Worm (Caenorhabditis elegans) whole organism, L4 larva: ENCODE measurements around the gene cpg-9.

Source experiments
- F10B5.3 ChIP-seq: sonication (generic microtip); optimal IDR thresholded peaks from 2 replicates; lab custom pipeline; 2016; ENCODE audit warnings: mild to moderate bottlenecking, missing genetic modification characterization, missing compliant biosample characterization
- F26F4.8 ChIP-seq: fragments of 200-800 bp; sonication (Bioruptor generic); conservative IDR thresholded peaks from 2 replicates; pipeline ENCODE4 v1.3.6; 2022; ENCODE audit warnings: missing genetic modification characterization, missing compliant biosample characterization
- F49E8.2 ChIP-seq: sonication (generic microtip); optimal IDR thresholded peaks from 2 replicates; lab custom pipeline; 2016; ENCODE audit warnings: missing compliant biosample characterization, mild to moderate bottlenecking, missing genetic modification characterization, borderline replicate concordance
- Y48G9A.11 ChIP-seq: fragments of 200-800 bp; sonication (Bioruptor generic); IDR thresholded peaks from 2 replicates; pipeline ENCODE4 v1.3.6; 2022; ENCODE audit warnings: missing genetic modification reagents, missing genetic modification characterization, missing compliant biosample characterization
- Y5F2A.4 ChIP-seq: fragments of 200-800 bp; sonication (Bioruptor generic); optimal IDR thresholded peaks from 2 replicates; lab custom pipeline; 2018; ENCODE audit warnings: mild to moderate bottlenecking, missing genetic modification characterization, missing compliant biosample characterization
- ZK337.2 ChIP-seq: fragments of 200-800 bp; sonication (Bioruptor generic); IDR thresholded peaks from 2 replicates; pipeline ENCODE4 v1.3.6; 2022; ENCODE audit warnings: missing genetic modification reagents, missing genetic modification characterization, missing compliant biosample characterization
- aly-2 ChIP-seq: sonication (generic microtip); optimal IDR thresholded peaks from 2 replicates; lab custom pipeline; 2018; ENCODE audit warnings: missing biosample characterization, missing genetic modification characterization
- ama-1 ChIP-seq: fragments of 150-350 bp; optimal IDR thresholded peaks from 2 replicates; lab custom pipeline; 2014; ENCODE audit warnings: inconsistent platforms, mixed read lengths
- arid-1 ChIP-seq: fragments of 200-800 bp; sonication (Bioruptor generic); conservative IDR thresholded peaks from 2 replicates; pipeline ENCODE4 v1.3.6; 2022; ENCODE audit warnings: missing genetic modification reagents, missing genetic modification characterization, missing compliant biosample characterization
- ceh-28 ChIP-seq: fragments of 150-350 bp; optimal IDR thresholded peaks from 2 replicates; lab custom pipeline; 2014; ENCODE audit warnings: missing biosample characterization, missing genetic modification reagents, missing genetic modification characterization
- ctbp-1 ChIP-seq: fragments of 200-800 bp; sonication (Bioruptor generic); IDR thresholded peaks from 2 replicates; pipeline ENCODE4 v1.3.6; 2022; ENCODE audit warnings: missing genetic modification reagents, missing genetic modification characterization, missing compliant biosample characterization
- daf-16 ChIP-seq, 3 experiments: sonication (generic microtip); optimal IDR thresholded peaks; 2 replicates each; lab custom pipeline; 2016 to 2017; ENCODE audit warnings: missing genetic modification characterization in 3 of 3, missing genetic modification reagents in 3 of 3, mild to moderate bottlenecking in 2 of 3, missing compliant biosample characterization in 2 of 3, missing biosample characterization in 1 of 3, moderate library complexity in 1 of 3
- egl-43 ChIP-seq: fragments of 200-800 bp; sonication (Bioruptor generic); IDR thresholded peaks from 2 replicates; pipeline ENCODE4 v1.3.6; 2022; ENCODE audit warnings: missing genetic modification reagents, missing genetic modification characterization, missing compliant biosample characterization
- gei-8 ChIP-seq: fragments of 200-800 bp; sonication (Bioruptor generic); optimal IDR thresholded peaks from 2 replicates; lab custom pipeline; 2018; ENCODE audit warnings: mild to moderate bottlenecking, missing genetic modification characterization, missing compliant biosample characterization
- hlh-30 ChIP-seq: sonication (generic microtip); optimal IDR thresholded peaks from 2 replicates; lab custom pipeline; 2017; ENCODE audit warnings: antibody characterized with exemption, mild to moderate bottlenecking, missing genetic modification characterization, missing compliant biosample characterization; ENCODE audit not compliant: insufficient read depth
- hmg-1.1 ChIP-seq: fragments of 200-800 bp; sonication (Bioruptor generic); IDR thresholded peaks from 2 replicates; pipeline ENCODE4 v1.3.6; 2022; ENCODE audit warnings: missing genetic modification reagents, missing genetic modification characterization, missing compliant biosample characterization
- lin-29 ChIP-seq: fragments of 200-800 bp; sonication (Bioruptor generic); IDR thresholded peaks from 2 replicates; pipeline ENCODE4 v1.3.6; 2022; ENCODE audit warnings: missing genetic modification reagents, missing genetic modification characterization, missing compliant biosample characterization
- lin-38 ChIP-seq: fragments of 200-800 bp; sonication (Bioruptor generic); IDR thresholded peaks from 2 replicates; pipeline ENCODE4 v1.3.6; 2022; ENCODE audit warnings: missing genetic modification reagents, missing genetic modification characterization, missing compliant biosample characterization
- lsy-2 ChIP-seq, 2 experiments: fragments of 150-350 bp in 1 of 2; sonication (generic microtip) in 1 of 2; optimal IDR thresholded peaks; 2 replicates each; lab custom pipeline; 2014 to 2017; ENCODE audit warnings: missing biosample characterization in 2 of 2, missing genetic modification characterization in 2 of 2
- mdt-29 ChIP-seq: fragments of 200-800 bp; sonication (Bioruptor generic); IDR thresholded peaks from 2 replicates; pipeline ENCODE4 v1.3.6; 2022; ENCODE audit warnings: missing genetic modification reagents, missing genetic modification characterization, missing compliant biosample characterization
- mep-1 ChIP-seq: fragments of 150-350 bp; sonication (generic microtip); optimal IDR thresholded peaks from 3 replicates; lab custom pipeline; 2014; ENCODE audit warnings: missing biosample characterization, missing genetic modification characterization
- mes-2 ChIP-seq: sonication (generic microtip); optimal IDR thresholded peaks from 2 replicates; lab custom pipeline; 2016; ENCODE audit warnings: missing genotype, mild to moderate bottlenecking, missing genetic modification characterization, missing compliant biosample characterization; ENCODE audit not compliant: poor library complexity, severe bottlenecking
- nhr-10 ChIP-seq: fragments of 150-350 bp; optimal IDR thresholded peaks from 2 replicates; lab custom pipeline; 2014; ENCODE audit warnings: missing biosample characterization, missing genetic modification characterization
- nhr-102 ChIP-seq: sonication (generic microtip); optimal IDR thresholded peaks from 2 replicates; lab custom pipeline; 2016; ENCODE audit warnings: mild to moderate bottlenecking, missing genetic modification characterization, moderate library complexity, missing compliant biosample characterization
- nhr-28 ChIP-seq: fragments of 150-350 bp; optimal IDR thresholded peaks from 2 replicates; lab custom pipeline; 2014; ENCODE audit warnings: missing biosample characterization, missing genetic modification characterization
- nhr-48 ChIP-seq: sonication (generic microtip); optimal IDR thresholded peaks from 2 replicates; lab custom pipeline; 2016; ENCODE audit warnings: mild to moderate bottlenecking, missing genetic modification characterization, missing compliant biosample characterization
- php-3 ChIP-seq: fragments of 200-800 bp; sonication (Bioruptor generic); IDR thresholded peaks from 2 replicates; pipeline ENCODE4 v1.3.6; 2022; ENCODE audit warnings: missing genetic modification reagents, missing genetic modification characterization, missing compliant biosample characterization
- sdz-12 ChIP-seq: fragments of 200-800 bp; sonication (Bioruptor generic); optimal IDR thresholded peaks from 2 replicates; lab custom pipeline; 2018; ENCODE audit warnings: mild to moderate bottlenecking, missing genetic modification characterization, missing compliant biosample characterization
- set-16 ChIP-seq: fragments of 200-800 bp; sonication (Bioruptor generic); IDR thresholded peaks from 2 replicates; pipeline ENCODE4 v1.3.6; 2022; ENCODE audit warnings: missing genetic modification reagents, missing genetic modification characterization, missing compliant biosample characterization
- tag-97 ChIP-seq: fragments of 200-800 bp; sonication (Bioruptor generic); IDR thresholded peaks from 2 replicates; pipeline ENCODE4 v1.3.6; 2022; ENCODE audit warnings: missing genetic modification characterization, missing compliant biosample characterization
- tra-1 ChIP-seq: fragments of 200-800 bp; sonication (Bioruptor generic); IDR thresholded peaks from 2 replicates; pipeline ENCODE4 v1.3.6; 2022; ENCODE audit warnings: missing genetic modification reagents, missing genetic modification characterization, missing compliant biosample characterization
- unc-130 ChIP-seq: sonication (generic microtip); optimal IDR thresholded peaks from 2 replicates; lab custom pipeline; 2016; ENCODE audit warnings: missing genetic modification reagents, missing genetic modification characterization, missing compliant biosample characterization
- unc-62 ChIP-seq, 3 experiments: fragments of 150-350 bp in 1 of 3; sonication (generic microtip); optimal IDR thresholded peaks in 2 of 3; peaks in 1 of 3; 1 replicate in 1 of 3; 2 replicates in 2 of 3; lab custom pipeline; 2014 to 2017; ENCODE audit warnings: missing biosample characterization in 3 of 3, missing genetic modification characterization in 3 of 3, missing genetic modification reagents in 3 of 3, missing genotype in 1 of 3
- zag-1 ChIP-seq: fragments of 150-350 bp; optimal IDR thresholded peaks from 2 replicates; lab custom pipeline; 2014; ENCODE audit warnings: missing biosample characterization, missing genetic modification characterization

The cpg-9 gene

ce11 chrIV:3066834-3067233 is 3.2 kb downstream of the cpg-9 start, which contains the start of gene Y67D8C.7:
Gene Y67D8C.7, minus strand, starts transcription at chrIV:3066934.
- TF ChIP-seq nhr-28 (no peak), hlh-30 (tag; lab: Kevin White, UChicago) (no peak), hmg-1.1 (GFP tag; lab: Robert Waterston, UW) (no peak), php-3 (GFP tag; lab: Robert Waterston, UW) (no peak), zag-1 (no peak), mep-1 (tag; lab: Kevin White, UChicago) (no peak), mdt-29 (GFP tag; lab: Robert Waterston, UW) (no peak), daf-16 (GFP tag; optimal IDR thresholded peaks at IDR 0.05; lab: Kevin White, UChicago) (no peak), daf-16 (tag; optimal IDR thresholded peaks at IDR 0.05; lab: Kevin White, UChicago) (no peak), tag-97 (GFP tag; lab: Robert Waterston, UW) (no peak), unc-130 (no peak), nhr-102 (tag; lab: Kevin White, UChicago) (no peak), ctbp-1 (no peak), ama-1 (lab: Kevin White, UChicago) (no peak)

ce11 chrIV:3062936-3063439 is 7.0 kb downstream of the cpg-9 start, which contains the start of gene Y67D8C.6:
Gene Y67D8C.6, minus strand, starts transcription at chrIV:3063389.
- TF ChIP-seq set-16 (GFP tag; lab: Robert Waterston, UW) (peak; percentile 92), mdt-29 (GFP tag; lab: Robert Waterston, UW) (no peak), unc-62 (GFP tag; optimal IDR thresholded peaks at IDR 0.05 in 1 of 2; lab: Kevin White, UChicago) (peak in 1 of 2 experiments; percentile 83), unc-62 (tag; optimal IDR thresholded peaks at IDR 0.05; lab: Kevin White, UChicago) (no peak)
- TF ChIP-seq, all 104 proteins: peak for 2

- TF ChIP-seq unc-130 (peak; percentile 13), Y48G9A.11 (0 out of 2 replicates have a peak, but pooled peaks have one; percentile 13), sdz-12 (GFP tag; lab: Kevin White, UChicago) (no peak), mdt-29 (GFP tag; lab: Robert Waterston, UW) (no peak), lsy-2 (tag; optimal IDR thresholded peaks at IDR 0.05; lab: Kevin White, UChicago) (peak in 1 of 2 experiments; percentile 7), unc-62 (GFP tag; optimal IDR thresholded peaks at IDR 0.05 in 1 of 2; lab: Kevin White, UChicago) (no peak), unc-62 (tag; optimal IDR thresholded peaks at IDR 0.05; lab: Kevin White, UChicago) (no peak), F49E8.2 (tag; lab: Kevin White, UChicago) (peak; percentile 16), gei-8 (GFP tag; lab: Kevin White, UChicago) (no peak), lin-38 (GFP tag; lab: Robert Waterston, UW) (peak; percentile 92), tra-1 (GFP tag; lab: Robert Waterston, UW) (no peak), arid-1 (no peak)
- TF ChIP-seq, all 104 proteins: peak for 5
Observed at ce11 chrIV:3055848-3056247, 14.2 kb downstream of the cpg-9 start.

- TF ChIP-seq aly-2 (tag; lab: Kevin White, UChicago) (no peak), lin-38 (GFP tag; lab: Robert Waterston, UW) (peak; percentile 83), lsy-2 (tag; optimal IDR thresholded peaks at IDR 0.05; lab: Kevin White, UChicago) (peak in 1 of 2 experiments; percentile 62), mes-2 (peak; percentile 29), egl-43 (GFP tag; lab: Robert Waterston, UW) (no peak)
- TF ChIP-seq, all 104 proteins: peak for 3
Observed at ce11 chrIV:3055320-3055719, 14.7 kb downstream of the cpg-9 start.

ce11 chrIV:3053428-3053827 is 16.6 kb downstream of the cpg-9 start, which contains the start of gene ivph-3:
Gene ivph-3, plus strand, starts transcription at chrIV:3053728.
- no peak for TF ChIP-seq lin-29 (GFP tag; lab: Robert Waterston, UW)
- TF ChIP-seq nhr-48 (tag; lab: Kevin White, UChicago): no peak
- no peak for TF ChIP-seq F26F4.8 (GFP tag; lab: Robert Waterston, UW)
- no peak for TF ChIP-seq ceh-28 (tag; lab: Kevin White, UChicago)
- TF ChIP-seq ZK337.2 (GFP tag; lab: Robert Waterston, UW): no peak
- no peak for TF ChIP-seq zag-1
- no peak for TF ChIP-seq F10B5.3
- no peak for TF ChIP-seq Y5F2A.4 (GFP tag; lab: Kevin White, UChicago)
- no peak for TF ChIP-seq nhr-10 (tag; lab: Kevin White, UChicago)
